Fruit fly (Drosophila melanogaster) whole organism, embryonic: ENCODE data around the gene Syx18.

Source experiments
- CG10321 ChIP-seq: fragments of 200-800 bp; sonication (Bioruptor generic); IDR thresholded peaks from 2 replicates; pipeline ENCODE4 v1.3.6; 2022; ENCODE audit warnings: missing biosample characterization, missing genetic modification characterization
- CG11696 ChIP-seq: fragments of 200-800 bp; sonication (Bioruptor generic); IDR thresholded peaks from 2 replicates; pipeline ENCODE4 v1.3.6; 2022; ENCODE audit warnings: missing biosample characterization, missing genetic modification characterization
- CG11723 ChIP-seq: fragments of 200-800 bp; sonication (Bioruptor generic); optimal IDR thresholded peaks from 2 replicates; lab custom pipeline; 2017; ENCODE audit warnings: missing biosample characterization, mild to moderate bottlenecking, missing genetic modification characterization
- CG12155 ChIP-seq: fragments of 200-800 bp; sonication (Bioruptor generic); optimal IDR thresholded peaks from 3 replicates; lab custom pipeline; 2016; ENCODE audit warnings: missing biosample characterization, missing genetic modification characterization
- CG13296 ChIP-seq: fragments of 200-800 bp; sonication (Bioruptor generic); optimal IDR thresholded peaks from 3 replicates; lab custom pipeline; 2018; ENCODE audit warnings: missing biosample characterization, mild to moderate bottlenecking, missing genetic modification characterization
- CG2129 ChIP-seq: fragments of 200-800 bp; sonication (Bioruptor generic); IDR thresholded peaks from 2 replicates; pipeline ENCODE4 v1.3.6; 2022; ENCODE audit warnings: missing biosample characterization, missing genetic modification characterization; ENCODE audit not compliant: partially characterized antibody
- CG2199 ChIP-seq: fragments of 200-800 bp; sonication (Bioruptor generic); IDR thresholded peaks from 3 replicates; pipeline ENCODE4 v1.3.6; 2022; ENCODE audit warnings: missing biosample characterization, missing genetic modification characterization
- CG34224 ChIP-seq: fragments of 200-800 bp; sonication (Bioruptor generic); IDR thresholded peaks from 3 replicates; pipeline ENCODE4 v1.3.6; 2022; ENCODE audit warnings: missing biosample characterization, missing genetic modification characterization; ENCODE audit not compliant: partially characterized antibody
- CG3847 ChIP-seq: fragments of 200-800 bp; sonication (Bioruptor generic); IDR thresholded peaks from 2 replicates; pipeline ENCODE4 v1.3.6; 2022; ENCODE audit warnings: missing biosample characterization, missing genetic modification characterization
- CG4360 ChIP-seq: fragments of 200-800 bp; sonication (Bioruptor generic); IDR thresholded peaks from 2 replicates; pipeline ENCODE4 v1.3.6; 2022; ENCODE audit warnings: missing biosample characterization, missing genetic modification characterization
- CG6813 ChIP-seq: fragments of 200-800 bp; sonication (Bioruptor generic); optimal IDR thresholded peaks from 2 replicates; lab custom pipeline; 2017; ENCODE audit warnings: missing biosample characterization, missing genetic modification characterization, mild to moderate bottlenecking, moderate library complexity, missing genetic modification reagents
- CG8944 ChIP-seq: fragments of 200-800 bp; sonication (Bioruptor generic); optimal IDR thresholded peaks from 3 replicates; lab custom pipeline; 2016; ENCODE audit warnings: missing biosample characterization, missing genetic modification characterization
- CG9797 ChIP-seq: fragments of 200-800 bp; sonication (Bioruptor generic); optimal IDR thresholded peaks from 3 replicates; lab custom pipeline; 2018; ENCODE audit warnings: missing biosample characterization, mild to moderate bottlenecking, missing genetic modification characterization
- CrebB ChIP-seq: fragments of 200-800 bp; sonication (Bioruptor generic); optimal IDR thresholded peaks from 3 replicates; lab custom pipeline; 2018; ENCODE audit warnings: missing biosample characterization, mild to moderate bottlenecking, missing genetic modification characterization
- D19A ChIP-seq: fragments of 200-800 bp; optimal IDR thresholded peaks from 3 replicates; lab custom pipeline; 2019; ENCODE audit warnings: missing biosample characterization, mild to moderate bottlenecking, missing genetic modification characterization, moderate library complexity
- Dfd ChIP-seq, 2 experiments: fragments of >200 bp; optimal IDR thresholded peaks; 2 replicates each; lab custom pipeline; 2017; ENCODE audit warnings: missing biosample characterization in 2 of 2, missing genetic modification characterization in 2 of 2
- Fer1 ChIP-seq: fragments of 200-800 bp; sonication (Bioruptor generic); optimal IDR thresholded peaks from 2 replicates; lab custom pipeline; 2017; ENCODE audit warnings: missing biosample characterization, mild to moderate bottlenecking, missing genetic modification characterization
- Gug ChIP-seq: fragments of 200-800 bp; sonication (Bioruptor generic); IDR thresholded peaks from 4 replicates; pipeline ENCODE4 v1.3.6; 2022; ENCODE audit warnings: missing biosample characterization, missing genetic modification characterization
- Hr51 ChIP-seq, 2 experiments: fragments of 200-800 bp; sonication (Bioruptor generic); optimal IDR thresholded peaks; 2 replicates in 1 of 2; 3 replicates in 1 of 2; lab custom pipeline; 2016 to 2018; ENCODE audit warnings: missing biosample characterization in 2 of 2, missing genetic modification characterization in 2 of 2, mild to moderate bottlenecking in 1 of 2, moderate library complexity in 1 of 2
- Lhr ChIP-seq: fragments of 200-800 bp; sonication (Bioruptor generic); optimal IDR thresholded peaks from 3 replicates; lab custom pipeline; 2017; ENCODE audit warnings: mild to moderate bottlenecking, missing biosample characterization, missing genetic modification reagents, missing genetic modification characterization
- NC2α ChIP-seq: fragments of 200-800 bp; sonication (Bioruptor generic); optimal IDR thresholded peaks from 2 replicates; lab custom pipeline; 2016; ENCODE audit warnings: missing biosample characterization, missing genetic modification characterization
- Ptx1 ChIP-seq: fragments of 200-800 bp; sonication (Bioruptor generic); IDR thresholded peaks from 2 replicates; pipeline ENCODE4 v1.3.6; 2022; ENCODE audit warnings: missing biosample characterization, missing genetic modification characterization
- Rfx ChIP-seq: fragments of 200-800 bp; sonication (Bioruptor generic); IDR thresholded peaks from 2 replicates; pipeline ENCODE4 v1.3.6; 2022; ENCODE audit warnings: missing biosample characterization, missing genetic modification characterization
- Sox102F ChIP-seq: fragments of 200-800 bp; sonication (Bioruptor generic); optimal IDR thresholded peaks from 2 replicates; lab custom pipeline; 2018; ENCODE audit warnings: missing biosample characterization, mild to moderate bottlenecking, missing genetic modification characterization, moderate library complexity
- Sry-δ ChIP-seq: fragments of 200-800 bp; sonication (Bioruptor generic); optimal IDR thresholded peaks from 2 replicates; lab custom pipeline; 2016; ENCODE audit warnings: missing biosample characterization, missing genetic modification characterization
- Vsx1 ChIP-seq: fragments of 200-800 bp; sonication (Bioruptor generic); optimal IDR thresholded peaks from 2 replicates; lab custom pipeline; 2017; ENCODE audit warnings: missing biosample characterization, mild to moderate bottlenecking, missing genetic modification characterization, missing genetic modification reagents
- Xrp1 ChIP-seq: fragments of 200-800 bp; sonication (Bioruptor generic); IDR thresholded peaks from 2 replicates; pipeline ENCODE4 v1.3.6; 2022; ENCODE audit warnings: missing biosample characterization, missing genetic modification characterization
- ac ChIP-seq: fragments of 200-800 bp; sonication (Bioruptor generic); optimal IDR thresholded peaks from 3 replicates; lab custom pipeline; 2017; ENCODE audit warnings: missing biosample characterization, mild to moderate bottlenecking, missing genetic modification characterization
- cad ChIP-seq: fragments of >200 bp; optimal IDR thresholded peaks from 2 replicates; lab custom pipeline; 2017; ENCODE audit warnings: missing biosample characterization, missing genetic modification characterization
- chm ChIP-seq: fragments of 200-800 bp; sonication (Bioruptor generic); IDR thresholded peaks from 2 replicates; pipeline ENCODE4 v1.3.6; 2022; ENCODE audit warnings: missing biosample characterization, missing genetic modification characterization
- dpn ChIP-seq, 2 experiments: fragments of 200-800 bp; sonication (Bioruptor generic); optimal IDR thresholded peaks; 3 replicates each; lab custom pipeline; 2016; ENCODE audit warnings: missing biosample characterization in 2 of 2, missing genetic modification characterization in 2 of 2
- fd102C ChIP-seq: fragments of 200-800 bp; sonication (Bioruptor generic); optimal IDR thresholded peaks from 2 replicates; lab custom pipeline; 2018; ENCODE audit warnings: missing biosample characterization, mild to moderate bottlenecking, missing genetic modification characterization, moderate library complexity
- fd64A ChIP-seq: fragments of 200-800 bp; sonication (Bioruptor generic); optimal IDR thresholded peaks from 3 replicates; lab custom pipeline; 2018; ENCODE audit warnings: missing biosample characterization, mild to moderate bottlenecking, missing genetic modification characterization
- fu2 ChIP-seq: fragments of 200-800 bp; sonication (Bioruptor generic); optimal IDR thresholded peaks from 2 replicates; lab custom pipeline; 2016; ENCODE audit warnings: missing biosample characterization, missing genetic modification characterization
- ham ChIP-seq: fragments of 200-800 bp; sonication (Bioruptor generic); IDR thresholded peaks from 2 replicates; pipeline ENCODE4 v1.3.6; 2022; ENCODE audit warnings: missing biosample characterization, missing genetic modification characterization
- insv ChIP-seq, 2 experiments: fragments of 200-800 bp; sonication (Bioruptor generic); optimal IDR thresholded peaks; 3 replicates each; lab custom pipeline; 2016 to 2018; ENCODE audit warnings: missing biosample characterization in 2 of 2, missing genetic modification characterization in 2 of 2
- nerfin-1 ChIP-seq: fragments of 200-800 bp; sonication (Bioruptor generic); optimal IDR thresholded peaks from 3 replicates; lab custom pipeline; 2019; ENCODE audit warnings: missing biosample characterization, mild to moderate bottlenecking, missing genetic modification characterization, moderate library complexity
- otp ChIP-seq: fragments of 200-800 bp; sonication (Bioruptor generic); IDR thresholded peaks from 3 replicates; pipeline ENCODE4, ENCODE4 v1.3.6; 2022; ENCODE audit warnings: missing biosample characterization, missing genetic modification characterization
- p53 ChIP-seq: fragments of 200-800 bp; sonication (Bioruptor generic); optimal IDR thresholded peaks from 2 replicates; lab custom pipeline; 2016; ENCODE audit warnings: missing biosample characterization, missing genetic modification characterization
- pnt ChIP-seq: fragments of 200-800 bp; sonication (Bioruptor generic); optimal IDR thresholded peaks from 3 replicates; lab custom pipeline; 2016; ENCODE audit warnings: missing biosample characterization, missing genetic modification characterization
- sens ChIP-seq: fragments of 200-800 bp; sonication (Bioruptor generic); peaks from one replicate; lab custom pipeline; 2016; ENCODE audit warnings: missing biosample characterization, missing genetic modification characterization
- slbo ChIP-seq: fragments of 200-800 bp; sonication (Bioruptor generic); IDR thresholded peaks from 2 replicates; pipeline ENCODE4 v1.3.6; 2022; ENCODE audit warnings: missing biosample characterization, missing genetic modification characterization
- sr ChIP-seq: fragments of 200-800 bp; sonication (Bioruptor generic); IDR thresholded peaks from 3 replicates; pipeline ENCODE4 v1.3.6; 2022; ENCODE audit warnings: missing biosample characterization, missing genetic modification characterization
- stc ChIP-seq: fragments of 200-800 bp; sonication (Bioruptor generic); IDR thresholded peaks from 2 replicates; pipeline ENCODE4 v1.3.6; 2022; ENCODE audit warnings: missing biosample characterization, missing genetic modification characterization
- tio ChIP-seq: fragments of 200-800 bp; sonication (Bioruptor generic); optimal IDR thresholded peaks from 2 replicates; lab custom pipeline; 2017; ENCODE audit warnings: missing biosample characterization, missing genetic modification characterization, inconsistent platforms
- ttk ChIP-seq: fragments of 200-800 bp; sonication (Bioruptor generic); IDR thresholded peaks from 2 replicates; pipeline ENCODE4 v2.1.2; 2022; ENCODE audit warnings: missing biosample characterization, missing genetic modification characterization
- unc-4 ChIP-seq: fragments of 200-800 bp; sonication (Bioruptor generic); IDR thresholded peaks from 2 replicates; pipeline ENCODE4 v1.3.6; 2022; ENCODE audit warnings: missing biosample characterization, missing genetic modification characterization; ENCODE audit not compliant: partially characterized antibody
- vfl ChIP-seq: fragments of 200-800 bp; sonication (Bioruptor generic); optimal IDR thresholded peaks from 2 replicates; lab custom pipeline; 2016; ENCODE audit warnings: missing biosample characterization, missing genetic modification characterization
- vvl ChIP-seq: fragments of 200-800 bp; sonication (Bioruptor generic); IDR thresholded peaks from 2 replicates; pipeline ENCODE4 v1.3.6; 2022; ENCODE audit warnings: missing biosample characterization, missing genetic modification characterization

The Syx18 gene

dm6 chr3R:24604165-24604564 is 21.2 kb downstream of the Syx18 start (continued):
- TF ChIP-seq sr (GFP tag; lab: Robert Waterston, UW) (peak; percentile 83), sens (GFP tag; lab: Kevin White, UChicago) (peak; percentile 61), Sox102F (GFP tag; lab: Kevin White, UChicago) (no peak), dpn (GFP tag; optimal IDR thresholded peaks at IDR 0.05; lab: Kevin White, UChicago) (no peak), CG2129 (no peak), Gug (GFP tag; lab: Robert Waterston, UW) (no peak), tio (GFP tag; lab: Kevin White, UChicago) (no peak), CG11723 (GFP tag; lab: Kevin White, UChicago) (no peak), CG8944 (GFP tag; lab: Kevin White, UChicago) (no peak), p53 (GFP tag; lab: Kevin White, UChicago) (no peak), insv (GFP tag; optimal IDR thresholded peaks at IDR 0.05; lab: Kevin White, UChicago) (no peak), nerfin-1 (tag; lab: Kevin White, UChicago) (no peak), vvl (GFP tag; lab: Robert Waterston, UW) (peak; percentile 41; the same call in 1 of the 2 replicates), ac (GFP tag; lab: Kevin White, UChicago) (peak; percentile 19), CG3847 (GFP tag; lab: Robert Waterston, UW) (no peak), ttk (GFP tag; lab: Robert Waterston, UW) (no peak), slbo (GFP tag; lab: Robert Waterston, UW) (no peak), cad (GFP tag; lab: Kevin White, UChicago) (no peak), CrebB (tag; lab: Kevin White, UChicago) (no peak), chm (no peak), vfl (no peak), Dfd (GFP tag; optimal IDR thresholded peaks at IDR 0.05; lab: Kevin White, UChicago) (no peak), unc-4 (GFP tag; lab: Robert Waterston, UW) (no peak), Ptx1 (no peak), Sry-δ (GFP tag; lab: Kevin White, UChicago) (no peak), CG6813 (GFP tag; lab: Kevin White, UChicago) (peak; percentile 24), NC2α (GFP tag; lab: Kevin White, UChicago) (no peak), Rfx (GFP tag; lab: Robert Waterston, UW) (no peak), CG4360 (no peak), stc (GFP tag; lab: Robert Waterston, UW) (no peak), D19A (tag; lab: Kevin White, UChicago) (peak; percentile 9), otp (GFP tag; lab: Robert Waterston, UW) (no peak), Xrp1 (GFP tag; lab: Robert Waterston, UW) (no peak), fd64A (no peak), ham (no peak), CG34224 (no peak), CG10321 (no peak), Fer1 (GFP tag; lab: Kevin White, UChicago) (no peak), fu2 (GFP tag; lab: Kevin White, UChicago) (no peak), Hr51 (GFP tag; optimal IDR thresholded peaks at IDR 0.05; lab: Kevin White, UChicago) (no peak), fd102C (GFP tag; lab: Kevin White, UChicago) (peak; percentile 57), pnt (no peak), Lhr (GFP tag; lab: Kevin White, UChicago) (no peak), CG11696 (GFP tag; lab: Robert Waterston, UW) (no peak), Vsx1 (no peak), CG12155 (no peak), CG9797 (GFP tag; lab: Kevin White, UChicago) (no peak), CG13296 (no peak), CG2199 (peak; percentile 61; the same call in 1 of the 3 replicates)
